Fruit fly (Drosophila melanogaster): Measurements from ENCODE around the gene Prestin.

The Prestin gene

dm6 chr3L:17878781-17879360 lies 28.7 kb downstream of the Prestin start, which contains the start of gene CG7408 (continued):
- TF ChIP-seq Deaf1 (tag; optimal IDR thresholded peaks at IDR 0.05): no peak
- TF ChIP-seq klu (GFP tag; IDR thresholded peaks at IDR 0.05): no peak
- TF ChIP-seq btn (GFP tag; optimal IDR thresholded peaks at IDR 0.05): no peak
- TF ChIP-seq Adf1 (GFP tag; IDR thresholded peaks at IDR 0.05): no peak
- no peak for TF ChIP-seq crol (GFP tag; IDR thresholded peaks at IDR 0.05)
- no peak for TF ChIP-seq dati (GFP tag; IDR thresholded peaks at IDR 0.05)
- TF ChIP-seq CG5180 (GFP tag; optimal IDR thresholded peaks at IDR 0.05): no peak
- no peak for TF ChIP-seq CG12104 (GFP tag; optimal IDR thresholded peaks at IDR 0.05)
- no peak for TF ChIP-seq CG17385 (GFP tag; optimal IDR thresholded peaks at IDR 0.05)
- TF ChIP-seq zen (tag; optimal IDR thresholded peaks at IDR 0.05): no peak
- no peak for TF ChIP-seq toy (GFP tag; IDR thresholded peaks at IDR 0.05)
- no peak for TF ChIP-seq D (optimal IDR thresholded peaks at IDR 0.05)
- TF ChIP-seq D (GFP tag; optimal IDR thresholded peaks at IDR 0.05): no peak
- TF ChIP-seq mld (GFP tag; IDR thresholded peaks at IDR 0.05; ENCODE audit: partially characterized antibody): no peak
- no peak for TF ChIP-seq CG9932 (GFP tag; IDR thresholded peaks at IDR 0.05)
- TF ChIP-seq CG12219 (GFP tag; optimal IDR thresholded peaks at IDR 0.05): no peak
- no peak; the same call in 1 of the 2 replicates for TF ChIP-seq amos (GFP tag; IDR thresholded peaks at IDR 0.05; ENCODE audit: partially characterized antibody)
- TF ChIP-seq Nf-YC (tag; optimal IDR thresholded peaks at IDR 0.05): no peak
- peak; percentile 4 for TF ChIP-seq lab (GFP tag; optimal IDR thresholded peaks at IDR 0.05)
- peak; percentile 10 for TF ChIP-seq HmgZ (tag; optimal IDR thresholded peaks at IDR 0.05)
- peak; percentile 95 for TF ChIP-seq CG3163 (GFP tag; optimal IDR thresholded peaks at IDR 0.05)
- TF ChIP-seq cad (GFP tag; optimal IDR thresholded peaks at IDR 0.05): no peak
- TF ChIP-seq CG1233 (GFP tag; optimal IDR thresholded peaks at IDR 0.05): no peak
- no peak for TF ChIP-seq Doc3 (GFP tag; IDR thresholded peaks at IDR 0.05; ENCODE audit: partially characterized antibody)
- no peak for TF ChIP-seq CG11695 (GFP tag; IDR thresholded peaks at IDR 0.05)
- no peak for TF ChIP-seq H15 (GFP tag; IDR thresholded peaks at IDR 0.05)
- no peak for TF ChIP-seq Hey (tag; optimal IDR thresholded peaks at IDR 0.05)
- no peak for TF ChIP-seq CG18011 (GFP tag; optimal IDR thresholded peaks at IDR 0.05)
- no peak for TF ChIP-seq dmrt11E (tag; optimal IDR thresholded peaks at IDR 0.05)
- TF ChIP-seq CG8290 (GFP tag; optimal IDR thresholded peaks at IDR 0.05): no peak
- TF ChIP-seq CG8290 (tag; optimal IDR thresholded peaks at IDR 0.05): no peak
- no peak for TF ChIP-seq TFAM (GFP tag; optimal IDR thresholded peaks at IDR 0.05)
- no peak for TF ChIP-seq PHDP (tag; optimal IDR thresholded peaks at IDR 0.05)
- peak; percentile 91 for TF ChIP-seq CG3995 (GFP tag; optimal IDR thresholded peaks at IDR 0.05)
- TF ChIP-seq HLHmδ (GFP tag; optimal IDR thresholded peaks at IDR 0.05): no peak
- TF ChIP-seq mirr (GFP tag; optimal IDR thresholded peaks at IDR 0.05): peak; percentile 46
- TF ChIP-seq zen2 (GFP tag; IDR thresholded peaks at IDR 0.05; ENCODE audit: partially characterized antibody): peak; percentile 30; the same call in 1 of the 3 replicates
- no peak for TF ChIP-seq Doc2 (GFP tag; IDR thresholded peaks at IDR 0.05)
- TF ChIP-seq Blimp-1 (GFP tag; optimal IDR thresholded peaks at IDR 0.05): no peak
- no peak for TF ChIP-seq CG14441 (GFP tag; IDR thresholded peaks at IDR 0.05)
- TF ChIP-seq Ravus (GFP tag; IDR thresholded peaks at IDR 0.05): no peak
- TF ChIP-seq fd3F (GFP tag; optimal IDR thresholded peaks at IDR 0.05): no peak
- no peak for TF ChIP-seq yki (optimal IDR thresholded peaks at IDR 0.05)
- no peak for TF ChIP-seq ranshi (GFP tag; IDR thresholded peaks at IDR 0.05)
- TF ChIP-seq sens-2 (GFP tag; IDR thresholded peaks at IDR 0.05): no peak
- no peak for TF ChIP-seq Mad (GFP tag; optimal IDR thresholded peaks at IDR 0.05)
- TF ChIP-seq Jarid2 (GFP tag; optimal IDR thresholded peaks at IDR 0.05): peak; percentile 73
- no peak for TF ChIP-seq Dad (GFP tag; optimal IDR thresholded peaks at IDR 0.05)
- no peak for TF ChIP-seq CG4360 (GFP tag; IDR thresholded peaks at IDR 0.05)
- TF ChIP-seq Fer2 (tag; optimal IDR thresholded peaks at IDR 0.05): no peak
- no peak for TF ChIP-seq CG1024 (GFP tag; IDR thresholded peaks at IDR 0.05)
- TF ChIP-seq CG17612 (GFP tag; IDR thresholded peaks at IDR 0.05): no peak
